Worm (Caenorhabditis elegans): ENCODE data around the gene H25K10.1.

DNA sequence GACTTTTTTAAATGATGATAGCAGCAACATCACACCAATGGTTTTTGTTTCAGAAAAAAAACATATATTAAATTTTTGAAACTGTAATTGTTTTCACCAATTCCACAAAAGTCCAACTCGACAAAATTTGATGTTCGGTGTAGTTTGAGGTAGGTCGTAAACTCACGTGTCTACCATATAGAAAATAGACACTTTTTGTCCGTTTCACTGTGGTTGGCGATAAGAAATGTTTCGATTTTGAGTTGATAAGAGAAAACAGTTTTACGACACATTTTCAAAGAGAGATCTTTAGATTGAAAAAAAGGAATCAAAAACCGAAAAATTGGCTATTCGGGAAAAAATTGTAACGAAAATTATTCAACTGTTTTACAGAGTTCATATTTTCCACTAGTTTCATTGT lies 23.7 kb upstream of the H25K10.1 start:
- TF ChIP-seq ztf-23 (GFP tag; IDR thresholded peaks at IDR 0.05), result no peak
- TF ChIP-seq T22C8.4 (GFP tag; IDR thresholded peaks at IDR 0.05), result no peak
- TF ChIP-seq flt-1 (GFP tag; IDR thresholded peaks at IDR 0.05), result no peak
- TF ChIP-seq ref-1 (GFP tag; conservative IDR thresholded peaks at IDR 0.05), result no peak
